Fruit fly (Drosophila melanogaster): Measurements from ENCODE around the gene shps.

shps gene

dm6 chr3R:24276104-24277008 lies 3.0 kb upstream of the shps start, which contains the start of gene Orct (continued):
- peak; percentile 75 for TF ChIP-seq unpg (GFP tag; optimal IDR thresholded peaks at IDR 0.05)
- TF ChIP-seq repo (GFP tag; optimal IDR thresholded peaks at IDR 0.05): no peak
- peak; percentile 59 for TF ChIP-seq CG12071 (GFP tag; optimal IDR thresholded peaks at IDR 0.05)
- TF ChIP-seq CG15269 (tag; optimal IDR thresholded peaks at IDR 0.05): peak; percentile 78
- TF ChIP-seq Drgx (GFP tag; IDR thresholded peaks at IDR 0.05): peak; percentile 53; the same call in 1 of the 2 replicates
- TF ChIP-seq CG14710 (tag; optimal IDR thresholded peaks at IDR 0.05): peak; percentile 44
- no peak for TF ChIP-seq z (GFP tag; IDR thresholded peaks at IDR 0.05)
- no peak; the same call in 1 of the 2 replicates for TF ChIP-seq Nf-YA (GFP tag; IDR thresholded peaks at IDR 0.05)
- peak; percentile 37 for TF ChIP-seq CG9876 (GFP tag; optimal IDR thresholded peaks at IDR 0.05)
- peak; percentile 24 for TF ChIP-seq NC2β (GFP tag; optimal IDR thresholded peaks at IDR 0.05)
- peak; percentile 52; the same call in 2 of the 3 replicates for TF ChIP-seq B-H1 (GFP tag; IDR thresholded peaks at IDR 0.05)
- no peak for TF ChIP-seq CG5953 (GFP tag; IDR thresholded peaks at IDR 0.05)
- peak; percentile 59 for TF ChIP-seq jumu (GFP tag; optimal IDR thresholded peaks at IDR 0.05)
- peak; percentile 47 for TF ChIP-seq gsb (GFP tag; IDR thresholded peaks at IDR 0.05)
- TF ChIP-seq eyg (GFP tag; optimal IDR thresholded peaks at IDR 0.05): peak; percentile 51
- TF ChIP-seq dmrt99B (tag; optimal IDR thresholded peaks at IDR 0.05): peak; percentile 79
- TF ChIP-seq fd64A (GFP tag; optimal IDR thresholded peaks at IDR 0.05): no peak
- TF ChIP-seq CG11696 (GFP tag; IDR thresholded peaks at IDR 0.05): peak; percentile 34; the same call in 1 of the 2 replicates
- TF ChIP-seq CG17186 (GFP tag; optimal IDR thresholded peaks at IDR 0.05): no peak
- TF ChIP-seq ems (GFP tag; optimal IDR thresholded peaks at IDR 0.05): peak; percentile 37
- TF ChIP-seq phol (tag; optimal IDR thresholded peaks at IDR 0.05): peak; percentile 73
- TF ChIP-seq danr (GFP tag; IDR thresholded peaks at IDR 0.05): no peak
- TF ChIP-seq tgo (GFP tag; IDR thresholded peaks at IDR 0.05): peak; percentile 70
- peak; percentile 49 for TF ChIP-seq Xrp1 (GFP tag; IDR thresholded peaks at IDR 0.05)
- peak; percentile 66 for TF ChIP-seq CG3163 (GFP tag; optimal IDR thresholded peaks at IDR 0.05)
- TF ChIP-seq Gug (GFP tag; IDR thresholded peaks at IDR 0.05): peak; percentile 54; the same call in 1 of the 4 replicates
- peak; percentile 45 for TF ChIP-seq az2 (GFP tag; optimal IDR thresholded peaks at IDR 0.05)
- TF ChIP-seq CG43689 (GFP tag; IDR thresholded peaks at IDR 0.05): 0 out of 2 replicates have a peak, but pooled peaks have one; percentile 24
- peak; percentile 72 for TF ChIP-seq CG11695 (GFP tag; IDR thresholded peaks at IDR 0.05)
- TF ChIP-seq CG6175 (GFP tag; IDR thresholded peaks at IDR 0.05): 0 out of 3 replicates have a peak, but pooled peaks have one; percentile 65
- no peak for TF ChIP-seq HLHmδ (GFP tag; optimal IDR thresholded peaks at IDR 0.05)
- peak; percentile 16 for TF ChIP-seq Ravus (GFP tag; IDR thresholded peaks at IDR 0.05)
- TF ChIP-seq CG11504 (tag; optimal IDR thresholded peaks at IDR 0.05): peak; percentile 85
- peak; percentile 58 for TF ChIP-seq CG1529 (GFP tag; optimal IDR thresholded peaks at IDR 0.05)
- peak; percentile 85 for TF ChIP-seq GATAe (GFP tag; conservative IDR thresholded peaks at IDR 0.05)
- peak; percentile 13 for TF ChIP-seq CG4617 (GFP tag; optimal IDR thresholded peaks at IDR 0.05; ENCODE audit: borderline replicate concordance)
- TF ChIP-seq CkIIα-i1 (GFP tag; IDR thresholded peaks at IDR 0.05): no peak
- TF ChIP-seq ewg (GFP tag; optimal IDR thresholded peaks at IDR 0.05): peak; percentile 45
- no peak for TF ChIP-seq CG17328 (GFP tag; IDR thresholded peaks at IDR 0.05)
- no peak for TF ChIP-seq yki (optimal IDR thresholded peaks at IDR 0.05)
- TF ChIP-seq CG3995 (GFP tag; optimal IDR thresholded peaks at IDR 0.05): no peak
- TF ChIP-seq slou (GFP tag; optimal IDR thresholded peaks at IDR 0.05): no peak
- peak; percentile 59 for TF ChIP-seq Dad (GFP tag; optimal IDR thresholded peaks at IDR 0.05)
- peak; percentile 46 for TF ChIP-seq CG13624 (GFP tag; optimal IDR thresholded peaks at IDR 0.05)
- no peak for TF ChIP-seq CG17912 (GFP tag; optimal IDR thresholded peaks at IDR 0.05)
- peak; percentile 20 for TF ChIP-seq CG15601 (tag; optimal IDR thresholded peaks at IDR 0.05)
- no peak for TF ChIP-seq H15 (GFP tag; IDR thresholded peaks at IDR 0.05)
- peak; percentile 79 for TF ChIP-seq CG12659 (GFP tag; optimal IDR thresholded peaks at IDR 0.05)
- TF ChIP-seq fd96Cb (tag; optimal IDR thresholded peaks at IDR 0.05): peak; percentile 62
- TF ChIP-seq CG31224 (GFP tag; IDR thresholded peaks at IDR 0.05): peak; percentile 57; the same call in 1 of the 2 replicates

Measured in whole organism, embryonic.